Fruit fly (Drosophila melanogaster): ENCODE results near the gene Gr22a.
A peak's percentile ranks its signal among the peaks of the same experiment; 100 is the strongest.

The Gr22a gene

DNA sequence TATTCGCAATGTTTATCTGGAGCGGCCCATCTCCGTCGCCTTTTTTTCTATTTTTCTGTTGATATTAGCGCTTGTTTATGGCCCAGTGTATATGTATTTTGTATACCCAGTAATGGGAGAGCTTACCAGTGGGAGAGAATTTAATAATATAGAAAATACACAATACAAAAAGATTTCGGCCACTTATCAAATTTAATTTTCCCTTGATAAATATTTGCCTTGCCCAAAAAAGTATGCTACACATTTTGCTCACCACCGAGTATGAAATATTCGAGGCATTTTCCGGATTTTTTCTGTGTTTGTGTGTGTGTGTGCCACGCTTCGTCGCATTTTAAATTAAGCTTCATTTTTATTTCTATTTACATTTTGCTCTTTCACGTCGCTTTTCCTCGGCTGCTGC lies 44.3 kb upstream of the Gr22a start (continued):
- TF ChIP-seq Hr51 (GFP tag; optimal IDR thresholded peaks at IDR 0.05) (peak in 1 of 2 experiments; percentile 9), crp (GFP tag; optimal IDR thresholded peaks at IDR 0.05) (no peak), vvl (GFP tag; IDR thresholded peaks at IDR 0.05) (0 out of 2 replicates have a peak, but pooled peaks have one; percentile 18), CG4617 (GFP tag; optimal IDR thresholded peaks at IDR 0.05; ENCODE audit: borderline replicate concordance) (no peak), grn (GFP tag; optimal IDR thresholded peaks at IDR 0.05) (no peak), CG10959 (GFP tag; IDR thresholded peaks at IDR 0.05) (no peak), fd102C (GFP tag; optimal IDR thresholded peaks at IDR 0.05) (no peak), Bteb2 (GFP tag; optimal IDR thresholded peaks at IDR 0.05) (no peak), NC2α (GFP tag; optimal IDR thresholded peaks at IDR 0.05) (no peak), tio (GFP tag; optimal IDR thresholded peaks at IDR 0.05) (no peak), CG11723 (GFP tag; optimal IDR thresholded peaks at IDR 0.05) (no peak), tna (GFP tag; IDR thresholded peaks at IDR 0.05; ENCODE audit: partially characterized antibody) (no peak), rib (GFP tag; IDR thresholded peaks at IDR 0.05) (no peak), Stat92E (GFP tag; optimal IDR thresholded peaks at IDR 0.05) (no peak), bowl (GFP tag; IDR thresholded peaks at IDR 0.05) (no peak), gce (GFP tag; IDR thresholded peaks at IDR 0.05) (no peak), CkIIα-i1 (GFP tag; IDR thresholded peaks at IDR 0.05) (no peak), sens (GFP tag) (no peak), CG15479 (GFP tag; optimal IDR thresholded peaks at IDR 0.05) (no peak), CG17568 (GFP tag; optimal IDR thresholded peaks at IDR 0.05) (no peak), CG6254 (GFP tag; optimal IDR thresholded peaks at IDR 0.05) (no peak), Atf-2 (GFP tag; optimal IDR thresholded peaks at IDR 0.05) (no peak), CG12104 (GFP tag; optimal IDR thresholded peaks at IDR 0.05) (no peak), Awh (GFP tag; IDR thresholded peaks at IDR 0.05) (no peak), fd64A (GFP tag; optimal IDR thresholded peaks at IDR 0.05) (no peak), gro (GFP tag; optimal IDR thresholded peaks at IDR 0.05) (no peak), CG7839 (tag; optimal IDR thresholded peaks at IDR 0.05) (peak; percentile 3), CG5953 (GFP tag; IDR thresholded peaks at IDR 0.05) (no peak), CG18262 (tag; optimal IDR thresholded peaks at IDR 0.05) (no peak), Sry-δ (GFP tag; optimal IDR thresholded peaks at IDR 0.05) (no peak), Fer1 (GFP tag; optimal IDR thresholded peaks at IDR 0.05) (no peak), dysf (GFP tag; IDR thresholded peaks at IDR 0.05) (0 out of 3 replicates have a peak, but pooled peaks have one; percentile 21), CG2678 (tag; optimal IDR thresholded peaks at IDR 0.05) (peak; percentile 31), zen (tag; optimal IDR thresholded peaks at IDR 0.05) (no peak), Atf3 (GFP tag; optimal IDR thresholded peaks at IDR 0.05) (no peak), wek (GFP tag; optimal IDR thresholded peaks at IDR 0.05) (no peak), ase (GFP tag; IDR thresholded peaks at IDR 0.05) (no peak), phol (tag; optimal IDR thresholded peaks at IDR 0.05) (no peak), z (GFP tag; IDR thresholded peaks at IDR 0.05) (no peak), dpn (GFP tag; optimal IDR thresholded peaks at IDR 0.05) (no peak), CG30431 (GFP tag; optimal IDR thresholded peaks at IDR 0.05) (no peak), zen2 (GFP tag; IDR thresholded peaks at IDR 0.05; ENCODE audit: partially characterized antibody) (no peak), CG14441 (GFP tag; IDR thresholded peaks at IDR 0.05) (peak; percentile 47; the same call in 1 of the 2 replicates), CG7745 (tag; optimal IDR thresholded peaks at IDR 0.05) (no peak), ci (GFP tag; IDR thresholded peaks at IDR 0.05) (0 out of 3 replicates have a peak, but pooled peaks have one; percentile 18), CG7357 (GFP tag; IDR thresholded peaks at IDR 0.05) (0 out of 3 replicates have a peak, but pooled peaks have one; percentile 12), CG14965 (GFP tag; optimal IDR thresholded peaks at IDR 0.05; ENCODE audit: borderline replicate concordance) (no peak), CG6272 (GFP tag; IDR thresholded peaks at IDR 0.05) (no peak), Tbp (GFP tag; optimal IDR thresholded peaks at IDR 0.05) (no peak), chinmo (GFP tag; IDR thresholded peaks at IDR 0.05; ENCODE audit: partially characterized antibody) (no peak), Xbp1 (GFP tag; optimal IDR thresholded peaks at IDR 0.05) (no peak)

Data from whole organism, embryonic.